Worm (Caenorhabditis elegans): ENCODE measurements around the gene T16H12.9.
A peak's percentile ranks its signal among the peaks of the same experiment; 100 is the strongest.

- no peak for TF ChIP-seq blmp-1 (tag; optimal IDR thresholded peaks at IDR 0.05)
- TF ChIP-seq unc-130 (tag; optimal IDR thresholded peaks at IDR 0.05) = no peak
- no peak for TF ChIP-seq nhr-77 (tag; optimal IDR thresholded peaks at IDR 0.05)
- no peak for TF ChIP-seq ceh-63 (GFP tag; optimal IDR thresholded peaks at IDR 0.05)
- no peak for TF ChIP-seq snpc-4 (tag; optimal IDR thresholded peaks at IDR 0.05)
- peak; percentile 1 for TF ChIP-seq tbx-2 (tag; optimal IDR thresholded peaks at IDR 0.05)
- TF ChIP-seq nhr-12 (tag; optimal IDR thresholded peaks at IDR 0.05) = no peak
Observed at ce11 chrIII:10093093-10093492, 16.0 kb upstream of the T16H12.9 start.
